Fruit fly (Drosophila melanogaster): ENCODE measurements around the gene CG9953.

The CG9953 gene

DNA sequence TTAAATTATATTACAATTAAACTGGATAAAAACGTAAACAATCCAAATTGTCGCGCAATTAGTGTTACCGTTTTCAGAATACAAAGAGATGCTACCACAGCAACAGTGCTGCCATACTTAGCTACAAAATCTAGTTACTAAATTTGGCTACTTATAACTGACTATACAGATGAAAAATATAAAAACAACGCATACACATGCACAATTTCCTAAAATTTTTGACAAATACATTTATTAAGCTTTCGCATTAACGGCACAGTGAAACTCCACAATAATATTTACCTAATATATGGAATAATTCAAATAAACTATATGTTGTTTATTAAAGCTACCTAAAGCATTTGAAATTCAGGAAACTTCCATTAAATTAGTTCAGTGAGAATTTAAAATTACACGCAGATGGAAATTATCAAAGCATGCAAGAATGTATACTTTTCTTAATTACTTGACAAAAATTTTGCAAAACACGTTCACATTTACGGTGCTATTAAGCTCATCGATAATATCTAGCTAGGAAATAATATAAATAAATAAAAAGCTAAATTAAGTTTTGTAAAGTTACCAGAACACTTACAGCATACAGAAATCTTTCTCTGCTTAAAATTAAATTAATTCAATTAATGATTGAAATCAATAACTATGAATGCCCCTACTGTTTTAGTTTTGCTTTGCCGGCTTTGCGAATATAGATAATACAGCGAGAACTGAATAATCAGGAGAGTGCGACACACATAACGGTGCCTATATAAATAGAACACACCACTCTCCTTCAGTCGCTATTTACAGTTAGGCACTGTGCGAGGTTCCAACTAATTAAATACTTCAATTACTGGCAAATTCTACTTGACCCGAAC lies at the start of gene CG9953, which contains the start of gene Mis12:
TSS of gene CG9953 (plus strand) at position 698 of the 854 bp plus-strand sequence.
TSS of gene Mis12 (minus strand) at position 88 of the 854 bp plus-strand sequence.
- no peak for TF ChIP-seq psq (optimal IDR thresholded peaks at IDR 0.05)
- no peak for TF ChIP-seq Sin3A (optimal IDR thresholded peaks at IDR 0.05)
- no peak for TF ChIP-seq Myc (optimal IDR thresholded peaks at IDR 0.05)
- TF ChIP-seq insv (optimal IDR thresholded peaks at IDR 0.05), result no peak
- TF ChIP-seq ttk (optimal IDR thresholded peaks at IDR 0.05), result no peak
- TF ChIP-seq h (optimal IDR thresholded peaks at IDR 0.05), result no peak

- TF ChIP-seq ttk (optimal IDR thresholded peaks at IDR 0.05) (no peak), Sin3A (optimal IDR thresholded peaks at IDR 0.05) (no peak), h (optimal IDR thresholded peaks at IDR 0.05) (no peak)
These were observed 43.6 kb upstream of the CG9953 start for dm6 chr3L:6925843-6926242.

DNA sequence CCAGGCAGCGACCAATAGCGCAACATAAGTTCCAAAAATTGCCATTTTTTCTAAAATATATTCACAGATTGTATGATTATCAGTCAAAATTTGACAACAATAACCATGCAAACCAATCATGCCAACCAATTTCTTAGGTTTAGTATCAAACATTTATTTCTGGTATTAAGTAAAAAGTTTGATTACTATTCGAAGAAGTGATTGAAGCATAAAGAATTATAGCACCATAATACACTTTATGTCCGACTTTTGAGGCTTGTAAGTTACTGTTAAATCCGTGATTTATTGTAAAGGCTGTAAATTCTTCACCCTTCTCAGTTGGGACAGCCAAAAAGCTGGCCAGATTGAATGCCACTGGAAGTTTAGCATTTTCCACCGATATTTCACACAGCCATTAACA lies 37.6 kb upstream of the CG9953 start, which contains the start of gene CG45413:
TSS of gene CG45413 (minus strand) at position 101 of the 400 bp plus-strand sequence.
- no peak for TF ChIP-seq h (optimal IDR thresholded peaks at IDR 0.05)
- TF ChIP-seq insv (optimal IDR thresholded peaks at IDR 0.05), result no peak
- TF ChIP-seq Myc (optimal IDR thresholded peaks at IDR 0.05), result no peak
- TF ChIP-seq Sin3A (optimal IDR thresholded peaks at IDR 0.05), result no peak
- TF ChIP-seq ttk (optimal IDR thresholded peaks at IDR 0.05), result no peak
- TF ChIP-seq psq (optimal IDR thresholded peaks at IDR 0.05), result no peak

dm6 chr3L:6932626-6933025 lies 36.8 kb upstream of the CG9953 start, which contains the start of gene CG14820:
Gene CG14820, plus strand, starts transcription at chr3L:6932926.
- TF ChIP-seq psq (optimal IDR thresholded peaks at IDR 0.05) (no peak), Sin3A (optimal IDR thresholded peaks at IDR 0.05) (no peak), h (optimal IDR thresholded peaks at IDR 0.05) (no peak), insv (optimal IDR thresholded peaks at IDR 0.05) (no peak), Myc (optimal IDR thresholded peaks at IDR 0.05) (no peak)

DNA sequence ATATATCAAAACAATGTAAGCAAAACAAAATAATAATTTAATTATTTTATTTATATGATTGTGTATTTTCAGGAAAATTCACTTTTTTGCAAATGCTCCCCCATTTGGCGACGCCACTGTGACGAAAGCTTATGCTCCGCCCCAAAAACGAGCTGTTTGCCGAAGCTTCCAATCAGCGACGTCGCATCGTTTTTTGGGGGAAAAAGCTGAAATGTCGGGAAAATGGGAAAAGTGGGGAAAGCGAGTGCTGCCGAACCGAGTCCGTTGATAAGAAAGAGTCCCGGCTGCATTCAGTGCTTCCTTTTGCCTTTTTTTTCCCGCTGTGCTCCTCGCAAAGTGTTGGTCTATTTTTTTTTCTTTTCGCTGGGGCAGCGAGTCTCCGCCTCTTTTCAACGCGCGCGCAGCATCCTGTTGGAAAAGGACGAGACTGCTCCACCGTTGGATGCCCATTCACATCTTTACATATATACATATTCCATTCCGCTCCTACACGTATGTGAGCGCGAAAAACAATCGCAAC lies 34.6 kb upstream of the CG9953 start:
- TF ChIP-seq h (optimal IDR thresholded peaks at IDR 0.05) (no peak), ttk (optimal IDR thresholded peaks at IDR 0.05) (no peak), Sin3A (optimal IDR thresholded peaks at IDR 0.05) (no peak), insv (optimal IDR thresholded peaks at IDR 0.05) (no peak), psq (optimal IDR thresholded peaks at IDR 0.05) (no peak), Myc (optimal IDR thresholded peaks at IDR 0.05) (no peak)

DNA sequence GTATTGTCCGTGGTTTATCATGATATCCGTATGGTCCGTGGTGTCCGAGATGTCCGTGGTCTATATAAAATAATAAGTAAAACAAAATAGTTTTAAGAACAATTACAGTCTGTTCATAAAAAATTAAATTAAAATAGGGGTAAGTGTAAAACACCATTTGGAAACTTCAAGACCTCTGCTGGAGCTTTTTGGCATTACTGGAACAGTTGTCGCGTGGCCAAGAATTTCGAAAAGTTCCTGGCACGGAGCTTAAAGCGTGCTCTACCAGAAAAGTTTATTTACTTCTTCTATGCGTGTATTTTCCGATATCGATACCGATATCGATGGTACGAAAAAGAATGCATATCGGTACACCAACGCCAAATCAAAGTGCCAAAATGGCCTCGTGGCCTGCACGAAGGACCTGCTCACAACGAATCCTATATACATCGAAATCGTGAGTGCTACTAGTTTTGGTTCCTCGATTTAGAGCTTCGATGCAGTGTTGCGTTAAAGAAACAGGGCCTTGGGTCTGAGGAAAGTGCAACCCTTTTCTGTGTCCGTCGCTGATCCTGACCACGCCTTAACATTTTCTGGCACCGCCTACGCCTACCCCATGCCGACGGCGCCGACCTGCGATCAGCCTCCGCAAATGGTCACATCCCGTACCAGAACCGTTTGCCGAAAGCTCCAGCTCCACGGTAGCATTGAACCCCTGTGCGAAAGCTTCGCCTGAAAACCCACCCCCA lies 27.2 kb upstream of the CG9953 start:
- TF ChIP-seq h (optimal IDR thresholded peaks at IDR 0.05) (no peak), insv (optimal IDR thresholded peaks at IDR 0.05) (no peak), ttk (optimal IDR thresholded peaks at IDR 0.05) (no peak), Myc (optimal IDR thresholded peaks at IDR 0.05) (no peak), Sin3A (optimal IDR thresholded peaks at IDR 0.05) (no peak), psq (optimal IDR thresholded peaks at IDR 0.05) (no peak)

dm6 chr3L:6942831-6943114 lies 26.7 kb upstream of the CG9953 start, which contains the start of gene tow:
Gene tow, plus strand, starts transcription at chr3L:6942856.
- TF ChIP-seq insv (optimal IDR thresholded peaks at IDR 0.05), result no peak
- no peak for TF ChIP-seq Sin3A (optimal IDR thresholded peaks at IDR 0.05)
- TF ChIP-seq psq (optimal IDR thresholded peaks at IDR 0.05), result no peak
- TF ChIP-seq Myc (optimal IDR thresholded peaks at IDR 0.05), result no peak
- TF ChIP-seq h (optimal IDR thresholded peaks at IDR 0.05), result no peak
- no peak for TF ChIP-seq ttk (optimal IDR thresholded peaks at IDR 0.05)

DNA sequence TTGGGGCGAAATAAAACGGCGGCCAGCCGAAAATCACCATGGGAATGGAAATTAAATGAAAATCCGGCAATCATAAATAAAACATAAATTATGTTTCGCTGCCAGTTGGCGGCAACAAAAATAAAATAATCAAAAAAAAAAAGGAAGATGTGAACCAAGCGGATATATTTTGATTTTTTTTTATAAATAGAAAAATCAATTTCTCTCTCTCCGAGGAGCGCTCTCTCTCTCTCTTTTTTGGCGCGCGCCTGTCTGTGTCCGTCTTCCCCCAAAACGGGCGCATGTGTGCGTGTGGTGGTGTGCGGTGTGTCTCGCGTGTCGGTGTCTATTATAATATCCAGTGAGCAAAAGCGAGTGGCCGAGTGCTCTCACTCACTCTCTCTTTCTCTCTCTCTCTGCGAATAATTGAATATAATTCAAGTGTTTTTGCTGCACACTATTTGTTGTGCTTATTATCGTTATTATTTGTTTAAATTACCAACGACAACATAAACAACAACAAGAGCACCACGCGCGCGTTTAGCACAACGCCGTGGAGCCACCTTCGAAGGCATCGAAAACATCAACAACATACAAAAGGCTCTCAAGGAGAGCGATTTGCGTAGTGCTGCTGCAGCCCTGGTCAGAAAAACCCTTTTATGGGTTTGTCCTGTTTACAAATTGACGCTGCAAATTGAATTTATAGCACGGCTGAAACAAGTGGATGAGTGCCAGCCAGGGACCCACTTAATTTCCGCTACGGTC lies 26.1 kb upstream of the CG9953 start:
- TF ChIP-seq Sin3A (optimal IDR thresholded peaks at IDR 0.05), result no peak
- TF ChIP-seq h (optimal IDR thresholded peaks at IDR 0.05), result no peak
- TF ChIP-seq insv (optimal IDR thresholded peaks at IDR 0.05), result no peak
- TF ChIP-seq Myc (optimal IDR thresholded peaks at IDR 0.05), result no peak
- no peak for TF ChIP-seq psq (optimal IDR thresholded peaks at IDR 0.05)
- no peak for TF ChIP-seq ttk (optimal IDR thresholded peaks at IDR 0.05)

dm6 chr3L:6943948-6944319 lies 25.5 kb upstream of the CG9953 start:
- TF ChIP-seq ttk (optimal IDR thresholded peaks at IDR 0.05) (no peak), Sin3A (optimal IDR thresholded peaks at IDR 0.05) (no peak), Myc (optimal IDR thresholded peaks at IDR 0.05) (no peak), psq (optimal IDR thresholded peaks at IDR 0.05) (no peak), insv (optimal IDR thresholded peaks at IDR 0.05) (no peak), h (optimal IDR thresholded peaks at IDR 0.05) (no peak)

dm6 chr3L:6945357-6945756 lies 24.1 kb upstream of the CG9953 start:
- TF ChIP-seq Sin3A (optimal IDR thresholded peaks at IDR 0.05), result no peak
- no peak for TF ChIP-seq h (optimal IDR thresholded peaks at IDR 0.05)
- TF ChIP-seq psq (optimal IDR thresholded peaks at IDR 0.05), result no peak
- no peak for TF ChIP-seq Myc (optimal IDR thresholded peaks at IDR 0.05)
- TF ChIP-seq ttk (optimal IDR thresholded peaks at IDR 0.05), result no peak
- TF ChIP-seq insv (optimal IDR thresholded peaks at IDR 0.05), result no peak

DNA sequence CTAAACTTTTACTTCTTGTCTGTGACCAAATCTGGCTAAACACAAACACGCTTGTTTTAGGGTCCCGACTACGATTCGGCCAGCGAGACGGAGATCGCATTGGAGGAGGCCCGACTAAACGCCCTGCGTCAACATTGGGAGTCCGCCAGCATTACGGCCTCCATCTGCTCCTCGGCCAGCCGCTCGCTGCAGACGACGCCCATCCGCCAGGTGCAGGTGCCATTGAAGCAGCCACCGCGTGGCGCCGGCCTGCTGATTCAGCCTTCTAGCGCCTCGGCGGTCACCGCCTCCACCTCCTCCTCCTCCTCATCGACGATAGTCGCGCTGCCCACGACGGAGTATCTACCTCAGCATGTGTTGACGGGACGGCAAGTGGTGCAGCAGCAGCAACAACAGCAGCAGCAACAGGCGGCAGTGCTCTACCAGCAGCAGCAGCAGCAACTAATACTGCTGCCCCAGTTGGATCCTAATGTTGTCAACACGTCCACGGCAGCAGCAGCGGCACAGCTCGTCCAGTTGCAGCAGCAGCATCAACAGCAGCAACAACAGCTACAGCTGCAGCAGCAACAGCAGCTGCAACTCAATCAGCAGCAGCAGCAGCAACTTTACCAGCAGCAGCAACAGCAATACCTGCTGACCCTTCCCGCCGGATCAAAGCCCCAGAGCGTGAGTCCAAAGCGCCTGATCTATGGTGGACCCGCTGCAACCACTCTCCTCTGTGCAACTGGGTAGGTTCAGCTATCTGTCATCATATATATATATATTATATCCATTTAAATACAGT lies 22.1 kb upstream of the CG9953 start:
- TF ChIP-seq h (optimal IDR thresholded peaks at IDR 0.05) (no peak), Myc (optimal IDR thresholded peaks at IDR 0.05) (no peak), psq (optimal IDR thresholded peaks at IDR 0.05) (no peak)

All from Kc167 (cell line).